Comparison of ENCODE assay signal across 3 worm cellular contexts in the genomic region with DNA sequence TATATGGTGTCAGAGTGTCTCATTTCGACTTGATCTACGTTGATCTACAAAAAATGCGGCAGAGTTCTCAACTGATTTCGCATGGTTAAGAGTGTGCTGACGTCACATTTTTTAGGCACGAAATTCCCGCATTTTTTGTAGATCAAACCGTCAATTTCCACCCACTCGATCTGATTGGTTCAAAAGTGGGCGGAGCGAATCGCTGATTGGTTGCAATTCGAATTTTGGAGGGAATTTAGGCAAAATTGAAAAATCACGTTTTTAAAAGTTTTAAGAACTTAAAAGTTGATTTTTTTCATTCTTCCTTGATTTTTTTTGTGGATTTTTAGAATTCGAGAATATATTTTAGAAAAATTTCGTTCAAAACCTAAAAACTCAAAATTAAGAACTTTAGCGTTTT.
TF ChIP-seq lines count a peak whose summit lies in the region.

No protein-coding gene starts in this region.

TF ChIP-seq in whole organism, L3 larva, 47 proteins besides CTCF, POLR2A, EP300 and RAD21:
- TF ChIP-seq nfya-1 (tag; optimal IDR thresholded peaks at IDR 0.05; lab: Kevin White, UChicago; ENCODE audit: insufficient read depth) (peak; percentile 54), ceh-9 (tag; optimal IDR thresholded peaks at IDR 0.05; lab: Kevin White, UChicago) (no peak), mml-1 (tag; optimal IDR thresholded peaks at IDR 0.05; lab: Kevin White, UChicago) (no peak)

TF ChIP-seq in whole organism, late embryonic, 69 proteins besides CTCF, POLR2A, EP300 and RAD21:
- TF ChIP-seq ama-1 (optimal IDR thresholded peaks at IDR 0.05; lab: Kevin White, UChicago) (no peak), nfya-1 (tag; optimal IDR thresholded peaks at IDR 0.05; lab: Kevin White, UChicago) (peak; percentile 63), C38D4.7 (GFP tag; optimal IDR thresholded peaks at IDR 0.05; lab: Kevin White, UChicago) (no peak), gmeb-2 (tag; optimal IDR thresholded peaks at IDR 0.05; lab: Kevin White, UChicago) (no peak), pha-4 (tag; optimal IDR thresholded peaks at IDR 0.05; lab: Kevin White, UChicago) (no peak), che-1 (tag; optimal IDR thresholded peaks at IDR 0.05; lab: Kevin White, UChicago) (no peak)

TF ChIP-seq in whole organism, young adult, 124 proteins besides CTCF, POLR2A, EP300 and RAD21:
- no peak for TF ChIP-seq K12H6.12 (tag; optimal IDR thresholded peaks at IDR 0.05; lab: Kevin White, UChicago)
- 0 out of 2 replicates have a peak, but pooled peaks have one; percentile 48 for TF ChIP-seq nfyb-1 (GFP tag; IDR thresholded peaks at IDR 0.05; lab: Robert Waterston, UW)
